Fruit fly (Drosophila melanogaster): ENCODE measurements around the gene Pus10.

- TF ChIP-seq pan (optimal IDR thresholded peaks at IDR 0.05) = no peak
- no peak for TF ChIP-seq dl (GFP tag; optimal IDR thresholded peaks at IDR 0.05; ENCODE audit: insufficient read depth in 1 of 2, partially characterized antibody in 2 of 2)
- TF ChIP-seq h (GFP tag; optimal IDR thresholded peaks at IDR 0.05) = no peak
Measured at dm6 chr2L:163229-163628, 8.1 kb upstream of the Pus10 start.

Measured in whole organism, wandering third instar larva.